Fruit fly (Drosophila melanogaster) whole organism, embryonic: ENCODE measurements around the gene hiro.
A peak's percentile ranks its signal among the peaks of the same experiment; 100 is the strongest.

Experiments used
- Adf1 ChIP-seq: fragments of 200-800 bp; sonication (Bioruptor generic); IDR thresholded peaks from 2 replicates; pipeline ENCODE4 v1.3.6; 2022; ENCODE audit warnings: missing biosample characterization, missing genetic modification characterization
- Atf3 ChIP-seq: fragments of 200-800 bp; sonication (Bioruptor generic); optimal IDR thresholded peaks from 3 replicates; lab custom pipeline; 2016; ENCODE audit warnings: missing biosample characterization, missing genetic modification characterization
- BEAF-32 ChIP-seq: fragments of 200-800 bp; sonication (Bioruptor generic); optimal IDR thresholded peaks from 3 replicates; lab custom pipeline; 2017; ENCODE audit warnings: missing biosample characterization, missing genetic modification characterization, mild to moderate bottlenecking, moderate library complexity, missing genetic modification reagents
- Blimp-1 ChIP-seq: fragments of 200-800 bp; sonication (Bioruptor generic); optimal IDR thresholded peaks from 3 replicates; lab custom pipeline; 2018; ENCODE audit warnings: missing biosample characterization, missing genetic modification characterization, mild to moderate bottlenecking, moderate library complexity, missing genetic modification reagents
- CG10366 ChIP-seq: fragments of 200-800 bp; sonication (Bioruptor generic); IDR thresholded peaks from 2 replicates; pipeline ENCODE4 v1.3.6; 2022; ENCODE audit warnings: missing biosample characterization, missing genetic modification characterization
- CG13894 ChIP-seq: fragments of 200-800 bp; sonication (Bioruptor generic); optimal IDR thresholded peaks from 3 replicates; lab custom pipeline; 2018; ENCODE audit warnings: missing biosample characterization, mild to moderate bottlenecking, missing genetic modification characterization, moderate library complexity
- CG14014 ChIP-seq: fragments of 200-800 bp; sonication (Bioruptor generic); IDR thresholded peaks from 2 replicates; pipeline ENCODE4 v1.3.6; 2022; ENCODE audit warnings: missing biosample characterization, missing genetic modification characterization
- CG15011 ChIP-seq: fragments of 200-800 bp; sonication (Bioruptor generic); optimal IDR thresholded peaks from 3 replicates; lab custom pipeline; 2018; ENCODE audit warnings: missing biosample characterization, mild to moderate bottlenecking, missing genetic modification characterization
- CG17328 ChIP-seq: fragments of 200-800 bp; sonication (Bioruptor generic); IDR thresholded peaks from 2 replicates; pipeline ENCODE4 v1.3.6; 2022; ENCODE audit warnings: missing biosample characterization, missing genetic modification characterization
- CG17802 ChIP-seq: fragments of 200-800 bp; sonication (Bioruptor generic); optimal IDR thresholded peaks from 2 replicates; lab custom pipeline; 2018; ENCODE audit warnings: missing biosample characterization, mild to moderate bottlenecking, missing genetic modification characterization, moderate library complexity
- CG18476 ChIP-seq: fragments of 200-800 bp; sonication (Bioruptor generic); optimal IDR thresholded peaks from 2 replicates; lab custom pipeline; 2016; ENCODE audit warnings: missing biosample characterization, mild to moderate bottlenecking, missing genetic modification characterization
- CG2202 ChIP-seq: fragments of 200-800 bp; sonication (Bioruptor generic); optimal IDR thresholded peaks from 2 replicates; lab custom pipeline; 2018; ENCODE audit warnings: missing biosample characterization, mild to moderate bottlenecking, missing genetic modification characterization
- CG30403 ChIP-seq: fragments of 200-800 bp; sonication (Bioruptor generic); optimal IDR thresholded peaks from 3 replicates; lab custom pipeline; 2016; ENCODE audit warnings: missing biosample characterization, missing genetic modification characterization
- CG6272 ChIP-seq: fragments of 200-800 bp; sonication (Bioruptor generic); IDR thresholded peaks from 2 replicates; pipeline ENCODE4 v1.3.6; 2022; ENCODE audit warnings: missing biosample characterization, missing genetic modification characterization
- CG8290 ChIP-seq, 3 experiments: fragments of 200-800 bp; sonication (Bioruptor generic); optimal IDR thresholded peaks; 2 replicates each; lab custom pipeline; 2016 to 2019; ENCODE audit warnings: missing biosample characterization in 3 of 3, missing genetic modification characterization in 3 of 3, mild to moderate bottlenecking in 2 of 3, moderate library complexity in 1 of 3
- CG8944 ChIP-seq: fragments of 200-800 bp; sonication (Bioruptor generic); optimal IDR thresholded peaks from 3 replicates; lab custom pipeline; 2016; ENCODE audit warnings: missing biosample characterization, missing genetic modification characterization
- CG9876 ChIP-seq: fragments of 200-800 bp; sonication (Bioruptor generic); optimal IDR thresholded peaks from 2 replicates; lab custom pipeline; 2016; ENCODE audit warnings: missing biosample characterization, missing genetic modification characterization
- CTCF ChIP-seq: fragments of 200-800 bp; sonication (Bioruptor generic); optimal IDR thresholded peaks from 2 replicates; lab custom pipeline; 2017; ENCODE audit warnings: missing biosample characterization, mild to moderate bottlenecking, missing genetic modification characterization, moderate library complexity
- Camta ChIP-seq: fragments of 200-800 bp; sonication (Bioruptor generic); optimal IDR thresholded peaks from 2 replicates; lab custom pipeline; 2016; ENCODE audit warnings: missing biosample characterization, missing genetic modification characterization
- Dad ChIP-seq: fragments of 200-800 bp; sonication (Bioruptor generic); optimal IDR thresholded peaks from 3 replicates; lab custom pipeline; 2016; ENCODE audit warnings: missing biosample characterization, missing genetic modification characterization
- Dek ChIP-seq: fragments of 200-800 bp; sonication (Bioruptor generic); optimal IDR thresholded peaks from 3 replicates; lab custom pipeline; 2019; ENCODE audit warnings: missing biosample characterization, mild to moderate bottlenecking, missing genetic modification characterization, moderate library complexity
- Dip3 ChIP-seq: fragments of 200-800 bp; sonication (Bioruptor generic); optimal IDR thresholded peaks from 3 replicates; lab custom pipeline; 2016; ENCODE audit warnings: missing biosample characterization, missing genetic modification characterization
- Gsc ChIP-seq: fragments of 200-800 bp; sonication (Bioruptor generic); IDR thresholded peaks from 2 replicates; pipeline ENCODE4 v1.3.6; 2022; ENCODE audit warnings: missing biosample characterization, missing genetic modification characterization
- Hr78 ChIP-seq, 2 experiments: fragments of 200-800 bp in 1 of 2; fragments of >200 bp in 1 of 2; sonication (Bioruptor generic) in 1 of 2; optimal IDR thresholded peaks; 2 replicates each; lab custom pipeline; 2017 to 2019; ENCODE audit warnings: missing biosample characterization in 2 of 2, missing genetic modification characterization in 2 of 2, mild to moderate bottlenecking in 1 of 2, moderate library complexity in 1 of 2
- Lhr ChIP-seq: fragments of 200-800 bp; sonication (Bioruptor generic); optimal IDR thresholded peaks from 3 replicates; lab custom pipeline; 2017; ENCODE audit warnings: mild to moderate bottlenecking, missing biosample characterization, missing genetic modification reagents, missing genetic modification characterization
- MTF-1 ChIP-seq: fragments of 200-800 bp; sonication (Bioruptor generic); optimal IDR thresholded peaks from 2 replicates; lab custom pipeline; 2018; ENCODE audit warnings: missing biosample characterization, mild to moderate bottlenecking, missing genetic modification characterization, borderline replicate concordance
- Oli ChIP-seq: fragments of 200-800 bp; sonication (Bioruptor generic); optimal IDR thresholded peaks from 2 replicates; lab custom pipeline; 2018; ENCODE audit warnings: missing biosample characterization, mild to moderate bottlenecking, missing genetic modification characterization, moderate library complexity
- PHDP ChIP-seq: fragments of 200-800 bp; sonication (Bioruptor generic); optimal IDR thresholded peaks from 3 replicates; lab custom pipeline; 2018; ENCODE audit warnings: missing biosample characterization, mild to moderate bottlenecking, missing genetic modification characterization, moderate library complexity
- Sin3A ChIP-seq: fragments of >200 bp; optimal IDR thresholded peaks from 2 replicates; lab custom pipeline; 2018
- Vsx1 ChIP-seq: fragments of 200-800 bp; sonication (Bioruptor generic); optimal IDR thresholded peaks from 2 replicates; lab custom pipeline; 2017; ENCODE audit warnings: missing biosample characterization, mild to moderate bottlenecking, missing genetic modification characterization, missing genetic modification reagents
- Xrp1 ChIP-seq: fragments of 200-800 bp; sonication (Bioruptor generic); IDR thresholded peaks from 2 replicates; pipeline ENCODE4 v1.3.6; 2022; ENCODE audit warnings: missing biosample characterization, missing genetic modification characterization
- abd-A ChIP-seq: fragments of 200-800 bp; sonication (Bioruptor generic); optimal IDR thresholded peaks from 3 replicates; lab custom pipeline; 2019; ENCODE audit warnings: missing biosample characterization, mild to moderate bottlenecking, missing genetic modification characterization, moderate library complexity
- bigmax ChIP-seq: fragments of 200-800 bp; sonication (Bioruptor generic); optimal IDR thresholded peaks from 2 replicates; lab custom pipeline; 2018; ENCODE audit warnings: missing biosample characterization, mild to moderate bottlenecking, missing genetic modification characterization
- br ChIP-seq: fragments of >200 bp; optimal IDR thresholded peaks from 2 replicates; lab custom pipeline; 2017
- chinmo ChIP-seq: fragments of 200-800 bp; sonication (Bioruptor generic); IDR thresholded peaks from 4 replicates; pipeline ENCODE4 v1.3.6; 2022; ENCODE audit warnings: missing biosample characterization, missing genetic modification characterization; ENCODE audit not compliant: partially characterized antibody
- fd102C ChIP-seq: fragments of 200-800 bp; sonication (Bioruptor generic); optimal IDR thresholded peaks from 2 replicates; lab custom pipeline; 2018; ENCODE audit warnings: missing biosample characterization, mild to moderate bottlenecking, missing genetic modification characterization, moderate library complexity
- fd3F ChIP-seq: fragments of 200-800 bp; sonication (Bioruptor generic); optimal IDR thresholded peaks from 2 replicates; lab custom pipeline; 2018; ENCODE audit warnings: missing biosample characterization, mild to moderate bottlenecking, missing genetic modification characterization, moderate library complexity
- ftz-f1 ChIP-seq: fragments of 200-800 bp; sonication (Bioruptor generic); optimal IDR thresholded peaks from 2 replicates; lab custom pipeline; 2016; ENCODE audit warnings: missing biosample characterization, missing genetic modification characterization
- gcm2 ChIP-seq: fragments of 200-800 bp; sonication (Bioruptor generic); optimal IDR thresholded peaks from 2 replicates; lab custom pipeline; 2016; ENCODE audit warnings: missing biosample characterization, missing genetic modification characterization
- mam ChIP-seq: fragments of 200-800 bp; sonication (Bioruptor generic); optimal IDR thresholded peaks from 3 replicates; lab custom pipeline; 2016; ENCODE audit warnings: missing biosample characterization, missing genetic modification characterization
- pan ChIP-seq, 4 experiments: fragments of >200 bp in 3 of 4; fragments of 200-800 bp in 1 of 4; sonication (Bioruptor generic) in 1 of 4; optimal IDR thresholded peaks in 3 of 4; IDR thresholded peaks in 1 of 4; 2 replicates each; pipeline versions ENCODE4 v1.3.6 to Lab custom; 2017 to 2022; ENCODE audit warnings: missing biosample characterization in 2 of 4, missing genetic modification characterization in 2 of 4, mixed read lengths in 1 of 4
- repo ChIP-seq: fragments of 200-800 bp; sonication (Bioruptor generic); optimal IDR thresholded peaks from 2 replicates; lab custom pipeline; 2016; ENCODE audit warnings: missing biosample characterization, missing genetic modification characterization
- ro ChIP-seq: fragments of 200-800 bp; sonication (Bioruptor generic); IDR thresholded peaks from 2 replicates; pipeline ENCODE4 v1.3.6; 2022; ENCODE audit warnings: missing biosample characterization, missing genetic modification characterization
- schlank ChIP-seq: fragments of 200-800 bp; sonication (Bioruptor generic); optimal IDR thresholded peaks from 2 replicates; lab custom pipeline; 2018; ENCODE audit warnings: missing biosample characterization, mild to moderate bottlenecking, missing genetic modification characterization
- shn ChIP-seq: fragments of 200-800 bp; sonication (Bioruptor generic); optimal IDR thresholded peaks from 3 replicates; lab custom pipeline; 2016; ENCODE audit warnings: missing biosample characterization, missing genetic modification characterization
- tna ChIP-seq: fragments of 200-800 bp; sonication (Bioruptor generic); IDR thresholded peaks from 2 replicates; pipeline ENCODE4 v1.3.6; 2022; ENCODE audit warnings: missing biosample characterization, missing genetic modification characterization; ENCODE audit not compliant: partially characterized antibody
- trh ChIP-seq: fragments of 200-800 bp; sonication (Bioruptor generic); optimal IDR thresholded peaks from 2 replicates; lab custom pipeline; 2016; ENCODE audit warnings: missing biosample characterization, missing genetic modification characterization
- vvl ChIP-seq: fragments of 200-800 bp; sonication (Bioruptor generic); IDR thresholded peaks from 2 replicates; pipeline ENCODE4 v1.3.6; 2022; ENCODE audit warnings: missing biosample characterization, missing genetic modification characterization

hiro gene

dm6 chr3L:724518-725341, 37.0 kb upstream of the hiro start (continued):
- TF ChIP-seq pan (optimal IDR thresholded peaks at IDR 0.05; lab: Kevin White, UChicago) (no peak), pan (GFP tag; optimal IDR thresholded peaks at IDR 0.05 in 1 of 2, IDR thresholded peaks at IDR 0.05 in 1 of 2) (peak in 1 of 2 experiments; percentile 91), CG30403 (peak; percentile 94), schlank (tag; lab: Kevin White, UChicago) (peak; percentile 34), PHDP (peak; percentile 90), CG14014 (GFP tag; lab: Robert Waterston, UW) (peak; percentile 87), CTCF (GFP tag; lab: Kevin White, UChicago) (peak; percentile 59), CG17328 (GFP tag; lab: Robert Waterston, UW) (peak; percentile 97), Blimp-1 (peak; percentile 94), shn (GFP tag; lab: Kevin White, UChicago) (peak; percentile 87), CG17802 (peak; percentile 87), bigmax (GFP tag; lab: Kevin White, UChicago) (peak; percentile 41), CG10366 (GFP tag; lab: Robert Waterston, UW) (peak; percentile 90), CG15011 (peak; percentile 81), Lhr (peak; percentile 95), br (no peak), CG2202 (tag; lab: Kevin White, UChicago) (peak; percentile 99), Vsx1 (GFP tag; lab: Kevin White, UChicago) (peak; percentile 92), tna (GFP tag; lab: Robert Waterston, UW) (no peak), CG8944 (GFP tag; lab: Kevin White, UChicago) (peak; percentile 89), Xrp1 (peak; percentile 99), chinmo (GFP tag; lab: Robert Waterston, UW) (no peak), repo (peak; percentile 90), vvl (GFP tag; lab: Robert Waterston, UW) (peak; percentile 97), CG13894 (no peak), trh (GFP tag; lab: Kevin White, UChicago) (peak; percentile 89), BEAF-32 (GFP tag; lab: Kevin White, UChicago) (no peak), gcm2 (GFP tag; lab: Kevin White, UChicago) (peak; percentile 89), Sin3A (lab: Kevin White, UChicago) (no peak), mam (GFP tag; lab: Kevin White, UChicago) (peak; percentile 90), Camta (GFP tag; lab: Kevin White, UChicago) (peak; percentile 99), ro (GFP tag; lab: Robert Waterston, UW) (peak; percentile 83; the same call in 1 of the 2 replicates), ftz-f1 (no peak), Dek (tag; lab: Kevin White, UChicago) (peak; percentile 53), Dip3 (GFP tag; lab: Kevin White, UChicago) (peak; percentile 26), CG9876 (GFP tag; lab: Kevin White, UChicago) (peak; percentile 76), fd3F (peak; percentile 33), Dad (GFP tag; lab: Kevin White, UChicago) (peak; percentile 95), MTF-1 (GFP tag; lab: Kevin White, UChicago) (peak; percentile 89), Hr78 (GFP tag; optimal IDR thresholded peaks at IDR 0.05; lab: Kevin White, UChicago) (peak in 1 of 2 experiments; percentile 83), CG8290 (GFP tag; optimal IDR thresholded peaks at IDR 0.05; lab: Kevin White, UChicago) (peak; percentile 98), CG8290 (tag; optimal IDR thresholded peaks at IDR 0.05; lab: Kevin White, UChicago) (peak; percentile 49 to 90), abd-A (tag; lab: Kevin White, UChicago) (no peak), Oli (tag; lab: Kevin White, UChicago) (peak; percentile 91), fd102C (GFP tag; lab: Kevin White, UChicago) (peak; percentile 95), CG18476 (peak; percentile 90), Atf3 (GFP tag; lab: Kevin White, UChicago) (peak; percentile 91), Gsc (GFP tag; lab: Robert Waterston, UW) (peak; percentile 88), Adf1 (no peak), CG6272 (GFP tag; lab: Robert Waterston, UW) (peak; percentile 81)
